Worm (Caenorhabditis elegans) whole organism, L2 larva: Measurements from ENCODE around the gene M57.2.

Experiments used
- fos-1 ChIP-seq: fragments of 150-350 bp; optimal IDR thresholded peaks from 2 replicates; lab custom pipeline; 2014; ENCODE audit warnings: missing biosample characterization, missing genetic modification characterization
- unc-39 ChIP-seq: fragments of 150-350 bp; optimal IDR thresholded peaks from 2 replicates; lab custom pipeline; 2014; ENCODE audit warnings: missing biosample characterization, missing genetic modification characterization

ce11 chrIV:3509477-3510063 is 17.6 kb upstream of the M57.2 start, which contains the start of gene ced-10:
- no peak for TF ChIP-seq fos-1 (tag; lab: Kevin White, UChicago)
- TF ChIP-seq unc-39 (tag; lab: Kevin White, UChicago), result no peak
